Worm (Caenorhabditis elegans) whole organism, L4 larva: ENCODE results near the gene taf-12.

Experiments used
- D1046.2 ChIP-seq: fragments of 200-800 bp; sonication (Bioruptor generic); IDR thresholded peaks from 2 replicates; pipeline ENCODE4 v1.3.6; 2022; ENCODE audit warnings: missing genetic modification characterization, missing compliant biosample characterization
- F10B5.3 ChIP-seq: sonication (generic microtip); optimal IDR thresholded peaks from 2 replicates; lab custom pipeline; 2016; ENCODE audit warnings: mild to moderate bottlenecking, missing genetic modification characterization, missing compliant biosample characterization
- F37D6.2 ChIP-seq: sonication (generic microtip); optimal IDR thresholded peaks from 2 replicates; lab custom pipeline; 2016; ENCODE audit warnings: mild to moderate bottlenecking, missing genetic modification characterization, missing compliant biosample characterization
- R02D3.7 ChIP-seq: fragments of 150-350 bp; sonication (generic microtip); optimal IDR thresholded peaks from 3 replicates; lab custom pipeline; 2014; ENCODE audit warnings: missing biosample characterization, missing genetic modification characterization
- T26A8.4 ChIP-seq: fragments of 200-800 bp; sonication (Bioruptor generic); IDR thresholded peaks from 2 replicates; pipeline ENCODE4 v1.3.6; 2022; ENCODE audit warnings: missing genetic modification characterization, missing compliant biosample characterization
- aha-1 ChIP-seq: fragments of 150-350 bp; peaks from one replicate; lab custom pipeline; 2014; ENCODE audit warnings: missing biosample characterization, missing genetic modification characterization
- aly-2 ChIP-seq: sonication (generic microtip); optimal IDR thresholded peaks from 2 replicates; lab custom pipeline; 2018; ENCODE audit warnings: missing biosample characterization, missing genetic modification characterization
- ceh-28 ChIP-seq: fragments of 150-350 bp; optimal IDR thresholded peaks from 2 replicates; lab custom pipeline; 2014; ENCODE audit warnings: missing biosample characterization, missing genetic modification reagents, missing genetic modification characterization
- ceh-62 ChIP-seq: sonication (generic microtip); optimal IDR thresholded peaks from 2 replicates; lab custom pipeline; 2017; ENCODE audit warnings: missing biosample characterization, missing genetic modification characterization
- ces-1 ChIP-seq: fragments of 150-350 bp; sonication (generic microtip); optimal IDR thresholded peaks from 4 replicates; lab custom pipeline; 2014; ENCODE audit warnings: missing biosample characterization, missing genetic modification reagents, missing genetic modification characterization
- dmd-9 ChIP-seq: fragments of 200-800 bp; sonication (Bioruptor generic); IDR thresholded peaks from 2 replicates; pipeline ENCODE4 v1.3.6; 2022; ENCODE audit warnings: missing genetic modification reagents, missing genetic modification characterization, missing compliant biosample characterization
- dpl-1 ChIP-seq: fragments of 150-350 bp; optimal IDR thresholded peaks from 2 replicates; lab custom pipeline; 2014; ENCODE audit warnings: missing biosample characterization, missing genetic modification reagents, missing genetic modification characterization
- dve-1 ChIP-seq: sonication (generic microtip); optimal IDR thresholded peaks from 2 replicates; lab custom pipeline; 2017; ENCODE audit warnings: antibody characterized with exemption, mild to moderate bottlenecking, missing genetic modification characterization, missing compliant biosample characterization; ENCODE audit not compliant: insufficient read depth
- egl-27 ChIP-seq: sonication (generic microtip); optimal IDR thresholded peaks from 3 replicates; lab custom pipeline; 2017; ENCODE audit warnings: missing biosample characterization, missing genetic modification reagents, missing genetic modification characterization
- gei-8 ChIP-seq: fragments of 200-800 bp; sonication (Bioruptor generic); optimal IDR thresholded peaks from 2 replicates; lab custom pipeline; 2018; ENCODE audit warnings: mild to moderate bottlenecking, missing genetic modification characterization, missing compliant biosample characterization
- hlh-11 ChIP-seq: fragments of 200-800 bp; sonication (Bioruptor generic); optimal IDR thresholded peaks from 2 replicates; lab custom pipeline; 2018; ENCODE audit warnings: mild to moderate bottlenecking, missing genetic modification characterization, missing compliant biosample characterization
- hlh-30 ChIP-seq: sonication (generic microtip); optimal IDR thresholded peaks from 2 replicates; lab custom pipeline; 2017; ENCODE audit warnings: antibody characterized with exemption, mild to moderate bottlenecking, missing genetic modification characterization, missing compliant biosample characterization; ENCODE audit not compliant: insufficient read depth
- lin-38 ChIP-seq: fragments of 200-800 bp; sonication (Bioruptor generic); IDR thresholded peaks from 2 replicates; pipeline ENCODE4 v1.3.6; 2022; ENCODE audit warnings: missing genetic modification reagents, missing genetic modification characterization, missing compliant biosample characterization
- lin-39 ChIP-seq: fragments of 150-350 bp; optimal IDR thresholded peaks from 2 replicates; lab custom pipeline; 2014; ENCODE audit warnings: missing biosample characterization, missing genetic modification reagents, missing genetic modification characterization
- lir-3 ChIP-seq: sonication (generic microtip); optimal IDR thresholded peaks from 2 replicates; lab custom pipeline; 2016; ENCODE audit warnings: mild to moderate bottlenecking, missing genetic modification characterization, missing compliant biosample characterization
- lsy-2 ChIP-seq, 2 experiments: fragments of 150-350 bp in 1 of 2; sonication (generic microtip) in 1 of 2; optimal IDR thresholded peaks; 2 replicates each; lab custom pipeline; 2014 to 2017; ENCODE audit warnings: missing biosample characterization in 2 of 2, missing genetic modification characterization in 2 of 2
- mdl-1 ChIP-seq, 2 experiments: fragments of 150-350 bp in 1 of 2; sonication (generic microtip) in 1 of 2; optimal IDR thresholded peaks; 2 replicates each; lab custom pipeline; 2014 to 2017; ENCODE audit warnings: missing biosample characterization in 2 of 2, missing genetic modification characterization in 2 of 2
- mep-1 ChIP-seq: fragments of 150-350 bp; sonication (generic microtip); optimal IDR thresholded peaks from 3 replicates; lab custom pipeline; 2014; ENCODE audit warnings: missing biosample characterization, missing genetic modification characterization
- mes-2 ChIP-seq: sonication (generic microtip); optimal IDR thresholded peaks from 2 replicates; lab custom pipeline; 2016; ENCODE audit warnings: missing genotype, mild to moderate bottlenecking, missing genetic modification characterization, missing compliant biosample characterization; ENCODE audit not compliant: poor library complexity, severe bottlenecking
- mxl-2 ChIP-seq: fragments of 200-800 bp; sonication (Bioruptor generic); conservative IDR thresholded peaks from 2 replicates; pipeline ENCODE4 v1.3.6; 2022; ENCODE audit warnings: missing genetic modification reagents, missing genetic modification characterization, missing compliant biosample characterization
- mxl-3 ChIP-seq: fragments of 200-800 bp; sonication (Bioruptor generic); optimal IDR thresholded peaks from 2 replicates; lab custom pipeline; 2018; ENCODE audit warnings: mild to moderate bottlenecking, missing genetic modification characterization, missing compliant biosample characterization
- nhr-102 ChIP-seq: sonication (generic microtip); optimal IDR thresholded peaks from 2 replicates; lab custom pipeline; 2016; ENCODE audit warnings: mild to moderate bottlenecking, missing genetic modification characterization, moderate library complexity, missing compliant biosample characterization
- nhr-11 ChIP-seq: fragments of 150-350 bp; optimal IDR thresholded peaks from 2 replicates; lab custom pipeline; 2014; ENCODE audit warnings: missing biosample characterization, missing genetic modification characterization
- nhr-111 ChIP-seq: fragments of 200-800 bp; sonication (Bioruptor generic); optimal IDR thresholded peaks from 2 replicates; lab custom pipeline; 2018; ENCODE audit warnings: mild to moderate bottlenecking, missing genetic modification characterization, missing compliant biosample characterization
- nhr-28 ChIP-seq: fragments of 150-350 bp; optimal IDR thresholded peaks from 2 replicates; lab custom pipeline; 2014; ENCODE audit warnings: missing biosample characterization, missing genetic modification characterization
- nhr-48 ChIP-seq: sonication (generic microtip); optimal IDR thresholded peaks from 2 replicates; lab custom pipeline; 2016; ENCODE audit warnings: mild to moderate bottlenecking, missing genetic modification characterization, missing compliant biosample characterization
- nhr-6 ChIP-seq: fragments of 150-350 bp; optimal IDR thresholded peaks from 2 replicates; lab custom pipeline; 2014; ENCODE audit warnings: missing biosample characterization, missing genetic modification characterization
- nhr-77 ChIP-seq: fragments of 150-350 bp; optimal IDR thresholded peaks from 2 replicates; lab custom pipeline; 2014; ENCODE audit warnings: missing biosample characterization, missing genetic modification characterization
- pha-4 ChIP-seq, 2 experiments: fragments of 150-350 bp in 1 of 2; fragments of 200-800 bp in 1 of 2; sonication (Bioruptor generic) in 1 of 2; IDR thresholded peaks in 1 of 2; optimal IDR thresholded peaks in 1 of 2; 2 replicates each; pipeline versions ENCODE4 v1.3.6 to Lab custom; 2014 to 2022; ENCODE audit warnings: missing genetic modification characterization in 2 of 2, missing genetic modification reagents in 2 of 2, missing biosample characterization in 1 of 2, missing compliant biosample characterization in 1 of 2
- php-3 ChIP-seq: fragments of 200-800 bp; sonication (Bioruptor generic); IDR thresholded peaks from 2 replicates; pipeline ENCODE4 v1.3.6; 2022; ENCODE audit warnings: missing genetic modification reagents, missing genetic modification characterization, missing compliant biosample characterization
- rbr-2 ChIP-seq: sonication (generic microtip); optimal IDR thresholded peaks from 2 replicates; lab custom pipeline; 2016; ENCODE audit warnings: missing genotype, missing genetic modification characterization, missing compliant biosample characterization
- set-16 ChIP-seq: fragments of 200-800 bp; sonication (Bioruptor generic); IDR thresholded peaks from 2 replicates; pipeline ENCODE4 v1.3.6; 2022; ENCODE audit warnings: missing genetic modification reagents, missing genetic modification characterization, missing compliant biosample characterization
- skn-1 ChIP-seq: fragments of 150-350 bp; optimal IDR thresholded peaks from 2 replicates; lab custom pipeline; 2014; ENCODE audit warnings: missing biosample characterization, missing genetic modification characterization
- snpc-1.2 ChIP-seq: fragments of 200-800 bp; sonication (Bioruptor generic); IDR thresholded peaks from 2 replicates; pipeline ENCODE4 v1.3.6; 2022; ENCODE audit warnings: missing genetic modification reagents, missing genetic modification characterization, missing compliant biosample characterization
- snpc-4 ChIP-seq: fragments of 150-350 bp; optimal IDR thresholded peaks from 2 replicates; lab custom pipeline; 2014; ENCODE audit warnings: missing biosample characterization, missing genetic modification characterization
- tag-97 ChIP-seq: fragments of 200-800 bp; sonication (Bioruptor generic); IDR thresholded peaks from 2 replicates; pipeline ENCODE4 v1.3.6; 2022; ENCODE audit warnings: missing genetic modification characterization, missing compliant biosample characterization
- unc-130 ChIP-seq: sonication (generic microtip); optimal IDR thresholded peaks from 2 replicates; lab custom pipeline; 2016; ENCODE audit warnings: missing genetic modification reagents, missing genetic modification characterization, missing compliant biosample characterization
- unc-62 ChIP-seq, 3 experiments: fragments of 150-350 bp in 1 of 3; sonication (generic microtip); optimal IDR thresholded peaks in 2 of 3; peaks in 1 of 3; 1 replicate in 1 of 3; 2 replicates in 2 of 3; lab custom pipeline; 2014 to 2017; ENCODE audit warnings: missing biosample characterization in 3 of 3, missing genetic modification characterization in 3 of 3, missing genetic modification reagents in 3 of 3, missing genotype in 1 of 3
- vab-7 ChIP-seq: fragments of 200-800 bp; sonication (Bioruptor generic); IDR thresholded peaks from 2 replicates; pipeline ENCODE4 v1.3.6; 2022; ENCODE audit warnings: missing genetic modification reagents, missing genetic modification characterization, missing compliant biosample characterization
- zip-2 ChIP-seq: fragments of 150-350 bp; optimal IDR thresholded peaks from 2 replicates; lab custom pipeline; 2014; ENCODE audit warnings: missing biosample characterization, missing genetic modification characterization

The taf-12 gene

DNA sequence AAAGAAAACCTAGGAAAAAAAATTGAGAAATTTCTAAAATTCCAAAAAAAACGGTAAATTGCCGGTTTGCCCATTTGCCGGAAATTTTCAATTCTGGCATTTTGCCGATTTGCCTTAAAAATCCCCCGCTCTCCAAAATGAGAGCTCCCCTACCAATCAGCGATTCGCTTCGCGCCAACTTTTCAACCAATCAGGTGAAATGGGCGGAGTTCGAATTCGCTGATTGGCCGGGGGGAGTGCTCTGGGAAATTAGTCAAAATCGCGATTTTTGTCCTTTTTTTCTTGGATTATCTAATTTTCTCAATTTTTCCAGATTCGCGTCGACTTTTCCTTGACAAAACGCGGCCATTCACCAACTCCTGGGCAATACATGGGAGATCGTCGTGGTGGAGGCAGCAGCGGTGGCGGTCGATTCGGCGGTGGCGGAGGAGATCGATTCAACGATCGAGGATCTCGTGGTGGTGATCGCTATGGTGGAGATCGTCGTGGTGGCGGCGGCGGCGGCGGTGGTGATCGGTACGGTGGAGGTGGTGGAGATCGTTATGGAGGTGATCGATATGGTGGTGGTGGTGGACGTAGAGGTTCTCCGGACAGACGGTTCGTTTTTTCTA is 39.4 kb downstream of the taf-12 start:
- TF ChIP-seq hlh-11 (no peak), D1046.2 (no peak), set-16 (GFP tag; lab: Robert Waterston, UW) (peak; percentile 91), lin-39 (tag; lab: Kevin White, UChicago) (no peak), lir-3 (tag; lab: Kevin White, UChicago) (no peak), vab-7 (GFP tag; lab: Robert Waterston, UW) (no peak), tag-97 (GFP tag; lab: Robert Waterston, UW) (no peak), mxl-2 (no peak), dmd-9 (GFP tag; lab: Robert Waterston, UW) (no peak), gei-8 (GFP tag; lab: Kevin White, UChicago) (peak; percentile 13), snpc-1.2 (GFP tag; lab: Robert Waterston, UW) (peak; percentile 7; the same call in 1 of the 2 replicates), nhr-102 (tag; lab: Kevin White, UChicago) (no peak), aha-1 (tag; lab: Kevin White, UChicago) (peak; percentile 24), hlh-30 (no peak), ceh-28 (no peak), mdl-1 (tag; optimal IDR thresholded peaks at IDR 0.05; lab: Kevin White, UChicago) (no peak), mxl-3 (GFP tag; lab: Kevin White, UChicago) (no peak), zip-2 (tag; lab: Kevin White, UChicago) (no peak)

ce11 chrIII:11829062-11829461 is 40.0 kb downstream of the taf-12 start:
- TF ChIP-seq nhr-48 (tag; lab: Kevin White, UChicago) (no peak), vab-7 (GFP tag; lab: Robert Waterston, UW) (no peak), unc-130 (no peak), skn-1 (tag; lab: Kevin White, UChicago) (no peak), ces-1 (GFP tag; lab: Kevin White, UChicago) (no peak), R02D3.7 (no peak), php-3 (GFP tag; lab: Robert Waterston, UW) (no peak)

ce11 chrIII:11826118-11826517 is 43.0 kb downstream of the taf-12 start, which contains the start of gene rsp-8:
Gene rsp-8, plus strand, starts transcription at chrIII:11826418.
- TF ChIP-seq nhr-77 = no peak
- TF ChIP-seq lsy-2 (tag; optimal IDR thresholded peaks at IDR 0.05; lab: Kevin White, UChicago) = no peak
- TF ChIP-seq egl-27 (tag; lab: Kevin White, UChicago) = no peak
- TF ChIP-seq nhr-11 (tag; lab: Kevin White, UChicago) = no peak
- no peak for TF ChIP-seq aly-2 (tag; lab: Kevin White, UChicago)
- no peak for TF ChIP-seq nhr-111 (GFP tag; lab: Kevin White, UChicago)
- no peak for TF ChIP-seq T26A8.4 (GFP tag; lab: Robert Waterston, UW)

DNA sequence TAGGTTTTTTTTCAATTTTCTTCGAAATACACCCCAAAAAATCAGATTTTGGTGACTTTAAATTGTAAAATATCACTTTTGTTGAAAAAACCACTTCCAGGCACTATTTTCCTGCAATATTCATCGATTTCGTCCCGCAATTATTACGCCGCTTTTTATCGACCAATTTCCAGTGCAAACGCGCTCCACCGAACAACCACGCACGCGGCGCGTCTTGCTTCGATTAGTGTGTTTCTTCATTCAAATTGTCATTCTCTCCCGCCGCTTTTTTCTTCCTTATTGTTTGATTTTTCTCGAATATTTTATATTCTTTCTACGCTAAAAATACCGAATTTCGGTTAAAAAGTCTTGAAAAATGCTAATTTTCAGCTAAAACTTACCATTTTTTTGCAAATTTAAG is 43.4 kb downstream of the taf-12 start:
- TF ChIP-seq mep-1 (tag; lab: Kevin White, UChicago) (peak; percentile 64), lsy-2 (tag; optimal IDR thresholded peaks at IDR 0.05; lab: Kevin White, UChicago) (peak in 1 of 2 experiments; percentile 87), pha-4 (GFP tag; IDR thresholded peaks at IDR 0.05; lab: Robert Waterston, UW) (no peak), pha-4 (tag; optimal IDR thresholded peaks at IDR 0.05; lab: Kevin White, UChicago) (no peak), nhr-6 (tag; lab: Kevin White, UChicago) (peak; percentile 42), mxl-3 (GFP tag; lab: Kevin White, UChicago) (peak; percentile 91), F10B5.3 (tag; lab: Kevin White, UChicago) (no peak), set-16 (GFP tag; lab: Robert Waterston, UW) (no peak), snpc-4 (tag; lab: Kevin White, UChicago) (no peak), dpl-1 (GFP tag; lab: Kevin White, UChicago) (peak; percentile 64), mes-2 (peak; percentile 86), T26A8.4 (GFP tag; lab: Robert Waterston, UW) (no peak), dve-1 (tag; lab: Kevin White, UChicago) (peak; percentile 20), snpc-1.2 (GFP tag; lab: Robert Waterston, UW) (no peak), mdl-1 (tag; optimal IDR thresholded peaks at IDR 0.05; lab: Kevin White, UChicago) (peak; percentile 52 to 93), ceh-62 (tag; lab: Kevin White, UChicago) (no peak), nhr-28 (tag; lab: Kevin White, UChicago) (peak; percentile 56), rbr-2 (tag; lab: Kevin White, UChicago) (peak; percentile 69), unc-62 (GFP tag; optimal IDR thresholded peaks at IDR 0.05 in 1 of 2; lab: Kevin White, UChicago) (no peak), unc-62 (tag; optimal IDR thresholded peaks at IDR 0.05; lab: Kevin White, UChicago) (no peak), F37D6.2 (tag; lab: Kevin White, UChicago) (no peak), lin-38 (GFP tag; lab: Robert Waterston, UW) (peak; percentile 94)
